Worm (Caenorhabditis elegans): ENCODE measurements around the gene Y7A5A.20.

The Y7A5A.20 gene

DNA sequence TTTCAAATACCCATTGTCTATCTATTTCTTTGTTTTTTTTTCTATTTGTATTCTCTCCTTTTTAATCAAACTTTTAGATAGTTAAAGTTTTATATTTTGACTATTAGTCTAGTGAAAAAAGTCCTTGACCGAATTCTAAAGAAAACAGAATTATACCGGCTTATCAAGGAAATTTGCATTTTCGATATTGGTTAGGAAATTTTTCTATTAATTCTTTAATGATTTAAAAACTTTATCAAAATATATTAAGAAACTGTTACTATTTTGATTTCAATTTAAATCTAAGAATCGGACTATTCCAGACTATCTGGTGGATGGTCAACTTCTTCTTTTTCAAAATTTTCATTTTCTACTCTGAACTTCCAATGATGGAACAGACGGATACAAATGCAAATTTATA, at the start of gene Y7A5A.20:
Gene Y7A5A.20 (plus strand): TSS at position 301 of the 400 bp plus-strand sequence.
- TF ChIP-seq flt-1 (GFP tag; IDR thresholded peaks at IDR 0.05) (no peak), cog-1 (tag; optimal IDR thresholded peaks at IDR 0.05) (no peak), ref-1 (GFP tag; conservative IDR thresholded peaks at IDR 0.05) (no peak), klf-2 (GFP tag; conservative IDR thresholded peaks at IDR 0.05) (no peak), med-1 (GFP tag; optimal IDR thresholded peaks at IDR 0.05; ENCODE audit: insufficient read depth) (no peak), ztf-23 (GFP tag; IDR thresholded peaks at IDR 0.05) (no peak)

DNA sequence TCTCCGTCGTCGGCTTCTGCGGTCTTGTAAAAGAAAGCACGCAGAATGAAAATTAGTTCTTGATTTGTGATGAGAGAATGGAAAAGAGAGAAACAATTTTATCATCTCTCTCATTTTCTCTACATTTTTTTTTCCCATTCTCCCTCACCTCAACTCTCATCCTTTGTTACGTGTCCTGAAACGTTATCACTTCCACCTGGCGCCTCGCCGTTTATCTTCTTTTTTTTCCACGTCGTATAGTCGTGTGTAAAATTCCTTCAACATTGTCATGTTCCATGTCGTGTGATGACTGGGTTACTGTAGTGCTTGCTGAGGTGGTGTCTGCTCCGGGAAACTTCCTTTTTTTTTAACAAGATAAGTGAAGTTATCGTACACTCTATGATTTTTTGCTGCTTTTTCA, 48.7 kb upstream of the Y7A5A.20 start:
- TF ChIP-seq cog-1 (tag; optimal IDR thresholded peaks at IDR 0.05), result no peak
- no peak for TF ChIP-seq ref-1 (GFP tag; conservative IDR thresholded peaks at IDR 0.05)
- TF ChIP-seq tab-1 (GFP tag; IDR thresholded peaks at IDR 0.05), result no peak
- TF ChIP-seq T22C8.4 (GFP tag; IDR thresholded peaks at IDR 0.05), result no peak

DNA sequence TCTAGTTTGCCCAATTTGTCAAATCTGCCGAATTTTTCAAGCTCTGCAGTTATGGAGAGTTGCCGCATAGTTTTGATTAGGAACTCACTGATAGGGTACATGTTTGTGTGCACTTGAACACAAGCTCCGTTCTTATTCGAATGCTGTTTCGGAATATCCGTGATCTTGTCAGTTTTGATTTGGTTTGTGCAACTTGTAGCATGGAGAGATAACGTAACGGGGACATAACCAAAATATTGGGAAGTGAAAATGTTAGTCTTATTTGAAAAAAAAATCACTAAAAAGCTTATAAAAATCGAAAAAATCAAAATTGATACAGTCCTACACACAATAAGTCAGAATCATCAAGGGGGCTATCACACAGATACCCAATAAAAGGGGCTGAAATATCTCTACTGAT, 46.1 kb upstream of the Y7A5A.20 start, which contains the start of gene Y7A5A.24:
Gene Y7A5A.24 (minus strand): TSS at position 101 of the 400 bp plus-strand sequence.
- no peak for TF ChIP-seq T22C8.4 (GFP tag; IDR thresholded peaks at IDR 0.05)
- no peak for TF ChIP-seq tab-1 (GFP tag; IDR thresholded peaks at IDR 0.05)
- TF ChIP-seq ztf-29 (GFP tag; IDR thresholded peaks at IDR 0.05), result no peak
- no peak for TF ChIP-seq cog-1 (tag; optimal IDR thresholded peaks at IDR 0.05)
- TF ChIP-seq ref-1 (GFP tag; conservative IDR thresholded peaks at IDR 0.05), result no peak
- no peak for TF ChIP-seq klf-2 (GFP tag; conservative IDR thresholded peaks at IDR 0.05)

DNA sequence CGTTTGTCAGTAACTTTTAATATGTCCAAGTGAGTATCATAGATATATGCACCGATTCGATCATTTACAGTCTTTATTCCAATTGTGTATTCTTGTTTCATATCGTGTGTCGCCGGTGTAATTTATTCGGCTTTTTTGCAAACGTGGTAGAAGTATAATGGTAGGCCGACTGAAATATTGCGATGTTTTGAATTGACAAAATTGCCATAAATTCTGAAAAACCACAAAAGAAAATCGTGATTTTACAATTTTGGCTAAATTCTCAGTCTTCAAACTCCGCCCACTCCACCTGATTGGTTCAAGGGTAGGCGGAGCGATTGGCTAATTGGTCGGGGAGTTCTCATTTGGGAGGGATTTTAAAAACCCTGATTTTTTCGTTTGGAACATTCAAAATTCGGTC, 43.6 kb upstream of the Y7A5A.20 start, which contains the start of gene Y7A5A.3:
Gene Y7A5A.3 (minus strand): TSS at position 101 of the 400 bp plus-strand sequence.
- TF ChIP-seq ztf-23 (GFP tag; IDR thresholded peaks at IDR 0.05) (no peak), ztf-29 (GFP tag; IDR thresholded peaks at IDR 0.05) (no peak), T22C8.4 (GFP tag; IDR thresholded peaks at IDR 0.05) (no peak), tab-1 (GFP tag; IDR thresholded peaks at IDR 0.05) (no peak), ref-1 (GFP tag; conservative IDR thresholded peaks at IDR 0.05) (no peak), flt-1 (GFP tag; IDR thresholded peaks at IDR 0.05) (no peak), med-1 (GFP tag; optimal IDR thresholded peaks at IDR 0.05; ENCODE audit: insufficient read depth) (no peak), cog-1 (tag; optimal IDR thresholded peaks at IDR 0.05) (no peak), klf-2 (GFP tag; conservative IDR thresholded peaks at IDR 0.05) (no peak)

DNA sequence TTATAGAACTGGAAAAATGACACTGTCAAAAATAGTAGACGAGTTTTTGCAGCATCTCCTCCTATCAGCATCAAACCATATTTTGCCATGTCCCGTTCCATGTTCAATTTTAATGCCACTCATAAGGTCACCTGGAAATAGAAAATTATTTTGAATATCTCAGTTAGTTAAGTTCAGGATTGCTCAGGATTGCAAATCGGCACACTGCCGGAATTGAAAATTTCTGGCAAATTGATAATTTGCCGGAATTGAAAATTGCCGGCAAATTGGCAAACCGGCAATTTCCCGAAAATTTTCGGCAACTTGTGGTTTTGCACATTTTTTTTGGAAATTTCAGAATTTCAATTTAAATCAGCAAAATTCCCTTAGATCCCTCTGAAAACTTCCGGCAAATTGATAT, 41.4 kb upstream of the Y7A5A.20 start, which contains the start of gene Y7A5A.5:
Gene Y7A5A.5 (minus strand): TSS at position 101 of the 400 bp plus-strand sequence.
- TF ChIP-seq ref-1 (GFP tag; conservative IDR thresholded peaks at IDR 0.05), result no peak
- TF ChIP-seq flt-1 (GFP tag; IDR thresholded peaks at IDR 0.05), result no peak
- no peak for TF ChIP-seq cog-1 (tag; optimal IDR thresholded peaks at IDR 0.05)
- TF ChIP-seq med-1 (GFP tag; optimal IDR thresholded peaks at IDR 0.05; ENCODE audit: insufficient read depth), result no peak
- no peak for TF ChIP-seq ztf-23 (GFP tag; IDR thresholded peaks at IDR 0.05)

DNA sequence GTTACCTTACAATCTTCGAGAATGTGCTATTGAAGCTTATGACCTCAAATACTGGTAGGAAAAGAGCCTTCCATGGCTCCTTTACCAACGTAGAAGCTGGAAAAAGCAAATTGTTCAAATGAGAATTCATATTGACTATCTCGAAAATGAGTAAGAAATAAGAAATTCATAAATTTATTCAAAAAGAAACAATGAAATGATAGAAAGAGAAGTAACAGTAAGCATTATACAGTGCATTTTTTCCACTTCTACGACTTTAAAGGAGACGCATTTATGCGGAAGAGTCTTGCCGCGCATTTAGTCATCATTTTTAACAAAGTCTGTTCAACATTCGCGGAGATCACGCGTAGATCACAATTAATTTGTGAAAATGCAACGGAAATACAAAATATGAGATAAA, 33.2 kb upstream of the Y7A5A.20 start, which contains the start of gene Y7A5A.10:
Gene Y7A5A.10 (minus strand): TSS at position 101 of the 400 bp plus-strand sequence.
- TF ChIP-seq flt-1 (GFP tag; IDR thresholded peaks at IDR 0.05) (no peak), med-1 (GFP tag; optimal IDR thresholded peaks at IDR 0.05; ENCODE audit: insufficient read depth) (no peak), tab-1 (GFP tag; IDR thresholded peaks at IDR 0.05) (no peak), ztf-23 (GFP tag; IDR thresholded peaks at IDR 0.05) (no peak)

DNA sequence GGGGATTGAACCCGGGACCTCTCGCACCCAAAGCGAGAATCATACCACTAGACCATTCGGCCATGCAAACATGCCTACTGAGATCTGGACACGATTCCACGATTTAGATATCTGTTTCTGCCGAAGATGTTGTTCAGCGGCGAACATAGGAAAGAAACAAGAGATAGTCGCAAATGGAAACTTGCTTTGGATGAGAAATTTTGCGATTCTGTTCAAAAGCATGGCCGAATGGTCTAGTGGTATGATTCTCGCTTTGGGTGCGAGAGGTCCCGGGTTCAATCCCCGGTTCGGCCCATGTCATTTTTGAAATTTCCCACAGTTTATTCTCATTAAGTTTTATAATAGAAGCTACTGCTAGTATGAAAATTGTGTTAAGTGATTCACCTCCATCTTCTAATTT, 31.5 kb upstream of the Y7A5A.20 start:
- TF ChIP-seq ztf-29 (GFP tag; IDR thresholded peaks at IDR 0.05), result no peak
- no peak for TF ChIP-seq tab-1 (GFP tag; IDR thresholded peaks at IDR 0.05)
- TF ChIP-seq klf-2 (GFP tag; conservative IDR thresholded peaks at IDR 0.05), result no peak
- no peak for TF ChIP-seq cog-1 (tag; optimal IDR thresholded peaks at IDR 0.05)
- TF ChIP-seq ztf-23 (GFP tag; IDR thresholded peaks at IDR 0.05), result no peak
- no peak for TF ChIP-seq ref-1 (GFP tag; conservative IDR thresholded peaks at IDR 0.05)
- no peak for TF ChIP-seq med-1 (GFP tag; optimal IDR thresholded peaks at IDR 0.05; ENCODE audit: insufficient read depth)
- no peak for TF ChIP-seq T22C8.4 (GFP tag; IDR thresholded peaks at IDR 0.05)
- no peak for TF ChIP-seq flt-1 (GFP tag; IDR thresholded peaks at IDR 0.05)

DNA sequence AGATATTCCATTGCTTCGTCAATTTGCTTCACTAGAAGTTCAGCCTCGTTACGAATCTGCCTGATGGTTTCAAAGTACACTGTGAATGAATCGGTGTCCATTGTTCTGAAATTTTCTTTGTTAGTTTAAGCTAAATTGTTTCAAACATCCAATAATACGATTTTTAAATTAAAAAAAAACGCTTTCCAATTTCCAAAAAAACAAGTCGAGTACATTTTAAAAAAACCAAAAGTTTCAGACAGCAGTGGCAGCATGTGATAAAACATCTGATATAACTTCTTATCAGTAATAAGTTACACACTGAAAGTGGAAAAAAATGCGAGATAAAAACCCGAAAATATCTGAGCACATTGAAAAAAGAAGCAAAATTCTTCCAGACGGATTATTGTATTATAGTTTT, 28.6 kb upstream of the Y7A5A.20 start, which contains the start of gene Y7A5A.6:
Gene Y7A5A.6 (minus strand): TSS at position 101 of the 400 bp plus-strand sequence.
- no peak for TF ChIP-seq ztf-23 (GFP tag; IDR thresholded peaks at IDR 0.05)
- TF ChIP-seq ztf-29 (GFP tag; IDR thresholded peaks at IDR 0.05), result no peak
- no peak for TF ChIP-seq cog-1 (tag; optimal IDR thresholded peaks at IDR 0.05)
- no peak for TF ChIP-seq klf-2 (GFP tag; conservative IDR thresholded peaks at IDR 0.05)
- TF ChIP-seq T22C8.4 (GFP tag; IDR thresholded peaks at IDR 0.05), result no peak
- TF ChIP-seq ref-1 (GFP tag; conservative IDR thresholded peaks at IDR 0.05), result no peak
- no peak for TF ChIP-seq tab-1 (GFP tag; IDR thresholded peaks at IDR 0.05)
- TF ChIP-seq flt-1 (GFP tag; IDR thresholded peaks at IDR 0.05), result no peak
- no peak for TF ChIP-seq med-1 (GFP tag; optimal IDR thresholded peaks at IDR 0.05; ENCODE audit: insufficient read depth)

DNA sequence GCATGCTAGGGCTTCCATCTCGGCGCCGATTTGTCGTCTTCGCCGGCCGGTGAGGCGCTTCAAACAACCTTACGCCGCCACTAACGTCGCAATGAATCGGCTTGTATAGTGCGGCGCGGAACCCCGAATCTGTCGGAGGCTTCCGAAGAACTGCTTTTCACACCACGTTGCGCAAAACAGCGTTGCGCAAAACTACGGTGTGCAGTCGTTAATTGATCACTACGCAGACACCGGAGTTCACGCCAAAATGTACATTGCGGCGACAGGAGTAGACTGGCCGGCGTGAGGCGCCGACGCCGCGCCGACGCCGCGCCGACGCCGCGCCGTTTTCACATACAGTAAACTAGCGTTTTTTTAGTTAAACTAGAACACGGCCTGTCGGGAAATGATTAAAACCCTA, 26.3 kb upstream of the Y7A5A.20 start:
- TF ChIP-seq ref-1 (GFP tag; conservative IDR thresholded peaks at IDR 0.05), result no peak
- no peak for TF ChIP-seq tab-1 (GFP tag; IDR thresholded peaks at IDR 0.05)
- no peak for TF ChIP-seq ztf-23 (GFP tag; IDR thresholded peaks at IDR 0.05)
- TF ChIP-seq med-1 (GFP tag; optimal IDR thresholded peaks at IDR 0.05; ENCODE audit: insufficient read depth), result no peak
- TF ChIP-seq cog-1 (tag; optimal IDR thresholded peaks at IDR 0.05), result no peak
- TF ChIP-seq T22C8.4 (GFP tag; IDR thresholded peaks at IDR 0.05), result no peak
- no peak for TF ChIP-seq klf-2 (GFP tag; conservative IDR thresholded peaks at IDR 0.05)
- TF ChIP-seq ztf-29 (GFP tag; IDR thresholded peaks at IDR 0.05), result no peak
- no peak for TF ChIP-seq flt-1 (GFP tag; IDR thresholded peaks at IDR 0.05)

DNA sequence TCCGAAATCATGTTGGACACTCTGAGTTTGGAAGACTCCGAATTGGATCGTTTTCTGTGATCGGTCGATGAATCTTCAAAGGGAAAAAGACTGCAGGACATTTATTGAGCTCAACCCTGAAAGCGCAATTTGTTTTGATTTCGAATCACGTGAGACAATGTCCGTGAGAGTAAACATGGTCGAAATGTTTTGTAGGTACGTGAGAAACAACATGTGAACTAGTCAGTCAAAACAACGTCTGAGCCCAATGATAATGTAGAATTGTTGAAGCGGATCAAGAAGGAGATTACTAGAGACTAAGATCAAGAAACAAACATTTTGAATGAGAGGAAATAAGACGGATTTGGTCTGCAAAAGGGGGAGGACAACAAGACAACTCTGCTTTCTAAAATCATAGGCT, 24.1 kb upstream of the Y7A5A.20 start, which contains the start of gene Y7A5A.7:
Gene Y7A5A.7 (minus strand): TSS at position 101 of the 400 bp plus-strand sequence.
- TF ChIP-seq flt-1 (GFP tag; IDR thresholded peaks at IDR 0.05) (no peak), cog-1 (tag; optimal IDR thresholded peaks at IDR 0.05) (no peak)

DNA sequence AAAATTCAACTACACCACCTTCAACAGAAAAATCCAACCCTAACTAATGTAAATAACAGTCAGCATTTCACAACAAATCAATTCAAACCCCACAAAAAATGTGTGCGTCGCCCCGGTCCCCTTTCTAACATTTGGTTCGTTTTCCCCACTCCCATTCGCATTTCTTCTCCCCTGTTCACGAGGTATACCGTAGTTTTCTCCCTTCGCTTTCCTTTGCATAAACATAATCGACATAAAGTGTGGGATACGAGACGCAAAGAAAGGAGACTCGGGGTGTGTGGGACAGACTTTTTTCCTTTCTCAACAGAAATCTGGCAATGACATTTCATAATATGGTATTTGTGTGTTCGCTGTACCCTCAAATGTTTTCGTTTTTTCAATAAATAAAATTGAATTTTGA, 16.8 kb upstream of the Y7A5A.20 start:
- TF ChIP-seq ref-1 (GFP tag; conservative IDR thresholded peaks at IDR 0.05) (no peak), flt-1 (GFP tag; IDR thresholded peaks at IDR 0.05) (no peak), ztf-23 (GFP tag; IDR thresholded peaks at IDR 0.05) (no peak), tab-1 (GFP tag; IDR thresholded peaks at IDR 0.05) (no peak), ztf-29 (GFP tag; IDR thresholded peaks at IDR 0.05) (no peak), klf-2 (GFP tag; conservative IDR thresholded peaks at IDR 0.05) (no peak), T22C8.4 (GFP tag; IDR thresholded peaks at IDR 0.05) (no peak), cog-1 (tag; optimal IDR thresholded peaks at IDR 0.05) (no peak), med-1 (GFP tag; optimal IDR thresholded peaks at IDR 0.05; ENCODE audit: insufficient read depth) (no peak)

All from whole organism, midembryonic.